Worm (Caenorhabditis elegans) whole organism, mixed stage, embryonic: ENCODE results near the gene F17C11.12.

Source experiments
- M03D4.4 ChIP-seq: sonication (generic microtip); optimal IDR thresholded peaks from 2 replicates; lab custom pipeline; 2017; ENCODE audit warnings: mild to moderate bottlenecking, missing genetic modification characterization, missing compliant biosample characterization
- bed-3 ChIP-seq: fragments of 200-800 bp; sonication (Bioruptor generic); optimal IDR thresholded peaks from 3 replicates; lab custom pipeline; 2018; ENCODE audit warnings: mild to moderate bottlenecking, missing genetic modification characterization, moderate library complexity, missing compliant biosample characterization
- blmp-1 ChIP-seq: fragments of 150-350 bp; optimal IDR thresholded peaks from 2 replicates; lab custom pipeline; 2014; ENCODE audit warnings: missing biosample characterization, missing genetic modification characterization
- ceh-39 ChIP-seq: fragments of 150-350 bp; optimal IDR thresholded peaks from 2 replicates; lab custom pipeline; 2014; ENCODE audit warnings: missing biosample characterization, missing genetic modification characterization
- ceh-43 ChIP-seq: fragments of 200-800 bp; sonication (Bioruptor generic); optimal IDR thresholded peaks from 2 replicates; lab custom pipeline; 2018; ENCODE audit warnings: mild to moderate bottlenecking, missing genetic modification characterization, moderate library complexity, missing compliant biosample characterization
- ceh-83 ChIP-seq: fragments of 200-800 bp; sonication (Bioruptor generic); optimal IDR thresholded peaks from 2 replicates; lab custom pipeline; 2018; ENCODE audit warnings: mild to moderate bottlenecking, missing genetic modification characterization, missing compliant biosample characterization
- ces-1 ChIP-seq: fragments of 150-350 bp; optimal IDR thresholded peaks from 2 replicates; lab custom pipeline; 2014; ENCODE audit warnings: missing biosample characterization, missing genetic modification reagents, missing genetic modification characterization
- cnd-1 ChIP-seq: fragments of 200-800 bp; sonication (Bioruptor generic); optimal IDR thresholded peaks from 2 replicates; lab custom pipeline; 2018; ENCODE audit warnings: mild to moderate bottlenecking, missing genetic modification characterization, missing compliant biosample characterization
- drap-1 ChIP-seq: fragments of 200-800 bp; sonication (Bioruptor generic); optimal IDR thresholded peaks from 3 replicates; lab custom pipeline; 2018; ENCODE audit warnings: mild to moderate bottlenecking, missing genetic modification characterization, missing compliant biosample characterization
- elt-1 ChIP-seq: sonication (generic microtip); optimal IDR thresholded peaks from 2 replicates; lab custom pipeline; 2017; ENCODE audit warnings: missing genetic modification characterization, mild to moderate bottlenecking, missing compliant biosample characterization, antibody characterized with exemption, moderate library complexity, borderline replicate concordance; ENCODE audit not compliant: insufficient read depth
- elt-3 ChIP-seq: fragments of 150-350 bp; optimal IDR thresholded peaks from 2 replicates; lab custom pipeline; 2014; ENCODE audit warnings: missing biosample characterization, missing genetic modification characterization
- flh-1 ChIP-seq: fragments of 200-800 bp; sonication (Bioruptor generic); optimal IDR thresholded peaks from 2 replicates; lab custom pipeline; 2018; ENCODE audit warnings: mild to moderate bottlenecking, missing genetic modification characterization, moderate library complexity, missing compliant biosample characterization
- ham-2 ChIP-seq: fragments of 200-800 bp; sonication (Bioruptor generic); optimal IDR thresholded peaks from 2 replicates; lab custom pipeline; 2018; ENCODE audit warnings: mild to moderate bottlenecking, missing genetic modification characterization, missing compliant biosample characterization
- hlh-1 ChIP-seq: fragments of 150-350 bp; optimal IDR thresholded peaks from 2 replicates; lab custom pipeline; 2014; ENCODE audit warnings: missing biosample characterization, missing genetic modification reagents, missing genetic modification characterization
- lin-13 ChIP-seq: fragments of 150-350 bp; optimal IDR thresholded peaks from 2 replicates; lab custom pipeline; 2014; ENCODE audit warnings: missing biosample characterization, missing genetic modification characterization
- lin-32 ChIP-seq: fragments of 200-800 bp; sonication (Bioruptor generic); optimal IDR thresholded peaks from 2 replicates; lab custom pipeline; 2018; ENCODE audit warnings: mild to moderate bottlenecking, missing genetic modification characterization, missing compliant biosample characterization
- lsy-2 ChIP-seq: fragments of 150-350 bp; optimal IDR thresholded peaks from 2 replicates; lab custom pipeline; 2014; ENCODE audit warnings: missing biosample characterization, missing genetic modification characterization
- mep-1 ChIP-seq: fragments of 150-350 bp; optimal IDR thresholded peaks from 2 replicates; lab custom pipeline; 2017; ENCODE audit warnings: missing biosample characterization, missing genetic modification reagents, missing genetic modification characterization, inconsistent platforms
- nhr-12 ChIP-seq: fragments of 150-350 bp; optimal IDR thresholded peaks from 2 replicates; lab custom pipeline; 2014; ENCODE audit warnings: missing biosample characterization, missing genetic modification characterization
- nhr-2 ChIP-seq: fragments of 150-350 bp; optimal IDR thresholded peaks from 2 replicates; lab custom pipeline; 2014; ENCODE audit warnings: missing biosample characterization, missing genetic modification characterization
- nhr-237 ChIP-seq: fragments of 150-350 bp; optimal IDR thresholded peaks from 2 replicates; lab custom pipeline; 2014; ENCODE audit warnings: missing biosample characterization, missing genetic modification characterization
- nhr-28 ChIP-seq: fragments of 150-350 bp; optimal IDR thresholded peaks from 2 replicates; lab custom pipeline; 2014; ENCODE audit warnings: missing biosample characterization, missing genetic modification characterization
- pha-4 ChIP-seq: fragments of 150-350 bp; optimal IDR thresholded peaks from 2 replicates; lab custom pipeline; 2018; ENCODE audit warnings: missing biosample characterization, missing genetic modification reagents, missing genetic modification characterization
- sem-2 ChIP-seq: fragments of 200-800 bp; sonication (Bioruptor generic); optimal IDR thresholded peaks from 2 replicates; lab custom pipeline; 2018; ENCODE audit warnings: mild to moderate bottlenecking, missing genetic modification characterization, missing compliant biosample characterization
- sptf-1 ChIP-seq: sonication (generic microtip); optimal IDR thresholded peaks from 2 replicates; lab custom pipeline; 2017; ENCODE audit warnings: mild to moderate bottlenecking, missing genetic modification characterization, moderate library complexity, missing compliant biosample characterization
- tbx-8 ChIP-seq: fragments of 200-800 bp; sonication (Bioruptor generic); optimal IDR thresholded peaks from 2 replicates; lab custom pipeline; 2018; ENCODE audit warnings: mild to moderate bottlenecking, missing genetic modification characterization, moderate library complexity, missing compliant biosample characterization
- unc-120 ChIP-seq: sonication (generic microtip); optimal IDR thresholded peaks from 2 replicates; lab custom pipeline; 2017; ENCODE audit warnings: missing genetic modification characterization, missing compliant biosample characterization; ENCODE audit not compliant: poor library complexity, severe bottlenecking
- unc-39 ChIP-seq: fragments of 150-350 bp; optimal IDR thresholded peaks from 2 replicates; lab custom pipeline; 2014; ENCODE audit warnings: missing biosample characterization, missing genetic modification characterization
- unc-62 ChIP-seq: fragments of 150-350 bp; optimal IDR thresholded peaks from 2 replicates; lab custom pipeline; 2014; ENCODE audit warnings: missing biosample characterization, missing genetic modification reagents, missing genetic modification characterization
- zip-8 ChIP-seq: fragments of 150-350 bp; optimal IDR thresholded peaks from 2 replicates; lab custom pipeline; 2014; ENCODE audit warnings: missing biosample characterization, missing genetic modification characterization
- ztf-11 ChIP-seq: fragments of 150-350 bp; optimal IDR thresholded peaks from 2 replicates; lab custom pipeline; 2014; ENCODE audit warnings: missing biosample characterization, missing genetic modification characterization

The F17C11.12 gene

DNA sequence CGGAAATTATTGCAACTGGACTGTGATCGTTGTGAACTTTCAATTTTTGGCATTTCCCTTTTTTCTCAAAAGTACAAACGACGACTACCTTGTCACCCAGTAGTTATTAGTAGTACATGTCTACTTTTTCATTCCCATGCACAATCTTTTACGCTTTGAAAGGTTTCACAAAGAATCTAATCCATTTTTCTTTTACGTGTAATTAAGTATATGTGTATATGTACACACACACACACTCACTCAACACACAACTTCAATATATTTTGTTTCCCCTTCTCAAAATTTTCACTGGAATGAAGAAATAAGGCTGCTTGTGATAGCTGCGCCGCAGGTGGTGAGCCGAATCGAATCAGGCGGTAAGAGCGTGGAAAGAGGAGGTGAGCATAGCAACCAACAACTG, 12.0 kb downstream of the F17C11.12 start, which contains the start of gene F58B4.6:
TSS of gene F58B4.6 (plus strand) at position 301 of the 400 bp plus-strand sequence.
- TF ChIP-seq lin-13 (tag; lab: Kevin White, UChicago) (no peak), ces-1 (GFP tag; lab: Kevin White, UChicago) (peak; percentile 28), bed-3 (GFP tag; lab: Kevin White, UChicago) (no peak), ceh-43 (GFP tag; lab: Kevin White, UChicago) (no peak), unc-39 (tag; lab: Kevin White, UChicago) (no peak), drap-1 (GFP tag; lab: Kevin White, UChicago) (no peak)

DNA sequence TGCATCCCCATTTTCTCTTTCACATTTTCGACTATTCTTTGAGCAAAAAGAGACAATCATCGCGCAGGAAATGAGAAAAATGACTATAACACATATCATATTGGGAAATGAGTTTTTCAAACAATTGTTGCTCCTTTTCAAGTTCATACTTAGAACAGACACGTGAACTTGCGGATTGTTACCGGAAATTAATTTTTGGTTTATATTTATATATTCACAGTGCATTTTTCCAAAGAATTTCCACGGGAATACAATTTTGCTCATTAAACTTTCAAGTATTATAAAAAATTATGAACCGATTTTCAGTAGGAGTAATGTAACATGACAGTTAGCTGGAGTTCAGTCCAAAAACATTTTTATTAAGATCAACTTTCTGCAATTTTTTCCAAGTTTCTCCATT, 13.5 kb downstream of the F17C11.12 start, which contains the start of gene F58B4.7:
TSS of gene F58B4.7 (minus strand) at position 101 of the 400 bp plus-strand sequence.
- TF ChIP-seq elt-1 (tag; lab: Kevin White, UChicago) (no peak), lin-32 (GFP tag; lab: Kevin White, UChicago) (no peak), unc-39 (tag; lab: Kevin White, UChicago) (no peak), cnd-1 (tag; lab: Kevin White, UChicago) (no peak), ces-1 (GFP tag; lab: Kevin White, UChicago) (no peak), nhr-12 (no peak), ham-2 (no peak), pha-4 (no peak)

DNA sequence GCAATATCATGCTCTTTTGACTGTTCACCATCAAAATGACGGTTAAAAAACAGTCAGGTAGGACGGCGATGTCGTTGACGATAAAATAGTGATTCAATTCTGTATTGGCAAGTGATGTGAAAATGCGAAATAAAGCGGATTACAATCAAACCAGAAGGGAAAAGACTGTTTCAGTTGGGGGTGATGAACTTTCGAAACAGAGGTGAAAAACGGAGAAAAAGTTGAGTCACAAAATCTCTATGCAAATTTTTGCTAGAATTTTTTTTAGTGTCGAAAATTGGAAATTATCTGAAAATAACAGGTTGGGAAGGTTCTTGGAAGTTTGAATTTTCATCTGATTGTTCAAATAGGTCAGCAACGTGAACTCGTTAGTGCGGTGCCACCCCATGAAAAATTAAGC, 15.0 kb downstream of the F17C11.12 start, which contains the start of gene nas-31:
TSS of gene nas-31 (minus strand) at position 101 of the 400 bp plus-strand sequence.
- TF ChIP-seq drap-1 (GFP tag; lab: Kevin White, UChicago): no peak
- TF ChIP-seq nhr-237: no peak
- no peak for TF ChIP-seq sem-2 (GFP tag; lab: Kevin White, UChicago)
- no peak for TF ChIP-seq ceh-83 (GFP tag; lab: Kevin White, UChicago)
- TF ChIP-seq ceh-39 (tag; lab: Kevin White, UChicago): no peak
- no peak for TF ChIP-seq ztf-11 (tag; lab: Kevin White, UChicago)
- no peak for TF ChIP-seq nhr-2 (tag; lab: Kevin White, UChicago)
- no peak for TF ChIP-seq tbx-8
- TF ChIP-seq unc-120: no peak
- TF ChIP-seq, all 35 proteins: peak for 0

DNA sequence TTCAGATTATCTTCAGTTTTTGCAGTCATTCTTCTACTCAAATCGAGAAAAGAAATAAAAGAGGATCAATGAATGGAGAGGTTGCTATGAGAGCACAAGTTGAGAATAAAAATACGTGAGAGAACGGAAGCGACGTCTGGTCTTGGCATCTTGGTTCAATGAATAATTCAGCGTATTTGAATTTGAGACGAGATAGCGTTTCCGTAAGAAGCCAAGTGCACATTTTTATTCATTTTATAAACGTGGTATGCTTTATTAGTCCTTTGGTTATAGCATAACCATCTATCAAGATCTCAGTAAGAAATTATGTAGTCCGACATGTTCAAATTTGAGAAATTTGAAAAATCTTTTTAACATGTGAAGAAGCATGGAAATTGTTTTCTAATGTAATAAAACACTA, 18.3 kb downstream of the F17C11.12 start, which contains the start of gene F58B4.2:
TSS of gene F58B4.2 (minus strand) at position 101 of the 400 bp plus-strand sequence.
- TF ChIP-seq lsy-2 (no peak), mep-1 (no peak), lin-32 (GFP tag; lab: Kevin White, UChicago) (no peak), unc-120 (no peak), nhr-28 (no peak), sem-2 (GFP tag; lab: Kevin White, UChicago) (no peak), sptf-1 (tag; lab: Kevin White, UChicago) (no peak), flh-1 (GFP tag; lab: Kevin White, UChicago) (no peak), zip-8 (no peak), pha-4 (no peak), ces-1 (GFP tag; lab: Kevin White, UChicago) (no peak), nhr-237 (no peak), nhr-2 (tag; lab: Kevin White, UChicago) (no peak)

DNA sequence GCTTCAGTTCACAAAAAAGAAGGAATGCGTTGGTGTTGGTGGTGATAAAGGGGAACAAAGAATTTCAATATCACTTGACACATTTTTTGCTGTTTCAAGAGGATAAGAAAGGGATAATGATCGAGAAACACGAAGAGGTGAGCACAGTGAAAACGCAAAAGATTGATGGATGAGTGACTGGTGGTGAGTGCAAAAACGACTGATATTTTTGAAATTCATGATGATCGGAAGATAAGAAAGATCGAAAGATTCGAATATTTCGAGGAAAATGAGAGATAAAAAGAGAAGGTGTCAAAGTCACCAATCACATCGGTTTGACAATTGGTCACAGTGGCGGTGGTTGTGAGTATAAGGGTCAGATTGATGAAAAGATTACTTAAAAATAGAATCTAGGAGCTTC, 20.8 kb downstream of the F17C11.12 start:
- TF ChIP-seq sem-2 (GFP tag; lab: Kevin White, UChicago) (no peak), unc-62 (GFP tag; lab: Kevin White, UChicago) (peak; percentile 81)
- TF ChIP-seq, all 35 proteins: peak for 1

DNA sequence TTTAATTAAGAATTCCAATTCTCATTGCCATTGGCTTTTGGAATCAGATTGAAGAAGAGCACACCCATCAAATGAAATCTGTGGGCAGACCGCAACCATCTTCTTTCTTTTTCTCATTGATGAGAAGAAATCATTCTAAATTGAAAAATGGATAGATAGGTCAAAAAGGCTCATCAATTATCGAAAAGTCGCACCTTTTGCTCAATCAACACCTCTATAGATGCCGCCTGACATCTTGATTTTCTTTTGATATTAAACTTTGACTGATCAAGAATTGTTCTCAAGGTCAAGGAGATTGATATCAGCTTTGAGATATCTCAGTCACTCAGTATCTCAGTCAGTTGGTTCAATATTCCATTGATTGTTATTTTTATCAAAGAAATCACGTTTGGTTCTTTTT, 26.8 kb downstream of the F17C11.12 start:
- no peak for TF ChIP-seq ceh-83 (GFP tag; lab: Kevin White, UChicago)
- no peak for TF ChIP-seq unc-62 (GFP tag; lab: Kevin White, UChicago)
- TF ChIP-seq cnd-1 (tag; lab: Kevin White, UChicago): no peak
- no peak for TF ChIP-seq tbx-8

DNA sequence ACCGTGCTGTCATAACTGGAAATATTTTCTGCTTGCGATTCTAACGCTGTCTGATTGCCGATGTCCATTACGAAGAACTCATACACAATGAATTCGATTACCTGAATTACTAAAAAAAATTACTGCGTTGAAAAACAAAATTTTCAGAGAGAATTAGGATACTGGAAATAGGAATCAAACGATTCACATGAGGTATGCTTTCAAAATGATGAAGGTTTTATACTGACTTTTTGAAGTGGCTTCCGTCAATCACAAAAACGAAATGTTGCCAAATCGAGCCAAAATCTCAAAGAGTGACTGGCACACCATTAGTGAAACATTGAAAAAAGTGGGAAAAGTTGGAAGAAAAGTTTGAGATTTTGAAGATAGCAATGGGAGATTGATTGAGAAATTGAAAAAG, 27.6 kb downstream of the F17C11.12 start, which contains the start of gene zzz-1:
TSS of gene zzz-1 (minus strand) at position 101 of the 400 bp plus-strand sequence.
- no peak for TF ChIP-seq unc-120
- TF ChIP-seq elt-1 (tag; lab: Kevin White, UChicago): no peak
- TF ChIP-seq ztf-11 (tag; lab: Kevin White, UChicago): no peak
- TF ChIP-seq ceh-43 (GFP tag; lab: Kevin White, UChicago): no peak
- TF ChIP-seq unc-39 (tag; lab: Kevin White, UChicago): no peak
- TF ChIP-seq unc-62 (GFP tag; lab: Kevin White, UChicago): no peak
- no peak for TF ChIP-seq elt-3 (tag; lab: Kevin White, UChicago)
- TF ChIP-seq cnd-1 (tag; lab: Kevin White, UChicago): no peak
- no peak for TF ChIP-seq zip-8
- TF ChIP-seq ces-1 (GFP tag; lab: Kevin White, UChicago): no peak
- no peak for TF ChIP-seq hlh-1 (tag; lab: Kevin White, UChicago)
- no peak for TF ChIP-seq blmp-1
- TF ChIP-seq flh-1 (GFP tag; lab: Kevin White, UChicago): no peak
- TF ChIP-seq lsy-2: no peak
- no peak for TF ChIP-seq drap-1 (GFP tag; lab: Kevin White, UChicago)
- no peak for TF ChIP-seq tbx-8
- TF ChIP-seq nhr-28: no peak
- no peak for TF ChIP-seq lin-13 (tag; lab: Kevin White, UChicago)
- TF ChIP-seq lin-32 (GFP tag; lab: Kevin White, UChicago): no peak
- no peak for TF ChIP-seq M03D4.4 (tag; lab: Kevin White, UChicago)
- TF ChIP-seq, all 35 proteins: peak for 0
